Fruit fly (Drosophila melanogaster): ENCODE measurements around the gene CG42752.

The CG42752 gene

dm6 chr2L:18689376-18689775 is 50.5 kb downstream of the CG42752 start, which contains the start of gene CG10336:
Gene CG10336 (plus strand): TSS chr2L:18689528.
- no peak for TF ChIP-seq CG7045 (GFP tag; optimal IDR thresholded peaks at IDR 0.05)
- no peak for TF ChIP-seq toe (GFP tag; optimal IDR thresholded peaks at IDR 0.05)
- TF ChIP-seq CG14711 (tag; optimal IDR thresholded peaks at IDR 0.05), result peak; percentile 36
- TF ChIP-seq kay (GFP tag; ENCODE audit: borderline replicate concordance), result peak; percentile 84
- TF ChIP-seq bab1 (GFP tag; optimal IDR thresholded peaks at IDR 0.05), result no peak
- no peak for TF ChIP-seq CG33017 (tag; optimal IDR thresholded peaks at IDR 0.05)
- no peak for TF ChIP-seq Clk (GFP tag; optimal IDR thresholded peaks at IDR 0.05)
- no peak for TF ChIP-seq pad (GFP tag; optimal IDR thresholded peaks at IDR 0.05)
- TF ChIP-seq CG7101 (tag; optimal IDR thresholded peaks at IDR 0.05), result no peak
- TF ChIP-seq CG1620 (GFP tag; optimal IDR thresholded peaks at IDR 0.05), result no peak
- peak; percentile 50 for TF ChIP-seq Mnt (GFP tag; optimal IDR thresholded peaks at IDR 0.05)
- TF ChIP-seq cnc (optimal IDR thresholded peaks at IDR 0.05), result no peak
- no peak for TF ChIP-seq ovo (GFP tag; optimal IDR thresholded peaks at IDR 0.05)
- no peak for TF ChIP-seq CG11617 (GFP tag; optimal IDR thresholded peaks at IDR 0.05)
- TF ChIP-seq Hr96 (GFP tag; optimal IDR thresholded peaks at IDR 0.05), result no peak
